Fruit fly (Drosophila melanogaster) Kc167 (cell line): ENCODE results near the gene Kua.

ENCODE experiments used
- h ChIP-seq: fragments of >200 bp; optimal IDR thresholded peaks from 3 replicates; lab custom pipeline; 2018; ENCODE audit warnings: missing external identifiers
- insv ChIP-seq: fragments of >200 bp; optimal IDR thresholded peaks from 3 replicates; lab custom pipeline; 2018; ENCODE audit warnings: missing external identifiers
- psq ChIP-seq: fragments of >200 bp; optimal IDR thresholded peaks from 2 replicates; lab custom pipeline; 2017; ENCODE audit warnings: missing external identifiers
- ttk ChIP-seq: sonication (Bioruptor generic); optimal IDR thresholded peaks from 2 replicates; lab custom pipeline; 2017; ENCODE audit warnings: missing external identifiers

- TF ChIP-seq psq (lab: Kevin White, UChicago) (no peak), ttk (lab: Kevin White, UChicago) (no peak), h (lab: Kevin White, UChicago) (no peak), insv (lab: Kevin White, UChicago) (no peak)
These were observed 23.8 kb downstream of the Kua start for dm6 chr2L:20121233-20121551.
